Fruit fly (Drosophila melanogaster): ENCODE data around the gene Rheb.
A peak's percentile ranks its signal among the peaks of the same experiment; 100 is the strongest.

Rheb gene

DNA sequence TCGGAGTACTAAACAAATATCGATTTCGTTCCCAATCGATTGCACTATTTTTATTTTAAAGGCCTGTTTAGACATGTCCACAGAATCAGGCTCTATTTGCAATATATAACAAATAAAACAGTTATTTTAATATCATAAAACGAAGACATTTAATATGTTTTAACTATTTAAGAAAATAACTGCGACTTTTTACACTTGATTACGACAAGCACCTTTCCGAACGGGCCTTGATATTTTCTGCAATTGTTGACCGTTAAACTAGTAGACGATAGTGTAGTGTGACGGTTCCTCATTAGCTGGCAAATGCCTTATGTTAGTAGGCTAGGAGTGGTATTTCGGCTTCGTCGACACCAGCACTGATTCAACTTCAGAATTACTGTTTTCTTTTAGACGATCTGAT lies at the start of gene Rheb, which contains the start of gene CG2931 (continued):
- TF ChIP-seq CG34422 (GFP tag; IDR thresholded peaks at IDR 0.05) (peak; percentile 35; the same call in 1 of the 3 replicates), CG14667 (GFP tag; IDR thresholded peaks at IDR 0.05) (peak; percentile 56), ttk (GFP tag; IDR thresholded peaks at IDR 0.05) (0 out of 2 replicates have a peak, but pooled peaks have one; percentile 57), Dll (GFP tag; IDR thresholded peaks at IDR 0.05; ENCODE audit: partially characterized antibody) (peak; percentile 88), HHEX (GFP tag; optimal IDR thresholded peaks at IDR 0.05) (peak; percentile 27), Bteb2 (GFP tag; optimal IDR thresholded peaks at IDR 0.05) (peak; percentile 51), sisA (GFP tag; IDR thresholded peaks at IDR 0.05) (peak; percentile 69), ham (GFP tag; IDR thresholded peaks at IDR 0.05) (no peak), CG1602 (GFP tag; optimal IDR thresholded peaks at IDR 0.05) (peak; percentile 68), CG10209 (GFP tag; optimal IDR thresholded peaks at IDR 0.05) (peak; percentile 51), btn (GFP tag; optimal IDR thresholded peaks at IDR 0.05) (no peak), CG1792 (GFP tag; optimal IDR thresholded peaks at IDR 0.05) (no peak), Taf1 (GFP tag; IDR thresholded peaks at IDR 0.05) (no peak), z (GFP tag; IDR thresholded peaks at IDR 0.05) (no peak), CG2116 (GFP tag; optimal IDR thresholded peaks at IDR 0.05) (peak; percentile 83), vfl (GFP tag; optimal IDR thresholded peaks at IDR 0.05) (peak; percentile 42), org-1 (GFP tag; optimal IDR thresholded peaks at IDR 0.05) (no peak), dm (GFP tag; optimal IDR thresholded peaks at IDR 0.05) (peak; percentile 16), CG5180 (GFP tag; optimal IDR thresholded peaks at IDR 0.05) (no peak), CG4282 (GFP tag; optimal IDR thresholded peaks at IDR 0.05) (no peak), tna (GFP tag; IDR thresholded peaks at IDR 0.05; ENCODE audit: partially characterized antibody) (peak; percentile 64), CG30403 (GFP tag; optimal IDR thresholded peaks at IDR 0.05) (peak; percentile 84), gcm2 (GFP tag; optimal IDR thresholded peaks at IDR 0.05) (peak; percentile 9), NC2α (GFP tag; optimal IDR thresholded peaks at IDR 0.05) (no peak), CG17359 (tag; optimal IDR thresholded peaks at IDR 0.05) (peak; percentile 47), tio (GFP tag; optimal IDR thresholded peaks at IDR 0.05) (no peak), CG17328 (GFP tag; IDR thresholded peaks at IDR 0.05) (peak; percentile 49), eve (GFP tag; optimal IDR thresholded peaks at IDR 0.05) (no peak)

DNA sequence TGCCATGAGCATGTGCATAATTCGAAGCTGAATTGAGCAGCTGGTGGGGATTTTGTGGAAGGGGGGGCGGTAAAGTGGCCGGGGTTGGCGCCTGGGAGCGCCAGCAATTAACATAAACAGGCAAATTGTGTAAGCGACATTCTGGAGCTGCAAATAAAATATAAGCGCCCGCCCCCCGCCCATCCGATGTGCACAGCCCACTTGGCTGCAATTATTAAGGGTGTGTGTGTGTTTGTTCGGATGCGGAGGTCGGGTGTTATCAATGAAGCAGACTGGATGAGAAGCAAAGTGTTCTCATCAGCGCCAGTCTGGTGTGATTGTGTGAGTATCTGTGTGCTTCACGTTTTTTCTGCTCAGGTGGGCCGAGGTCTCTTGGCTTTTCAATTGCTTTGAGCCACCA lies 48.9 kb upstream of the Rheb start:
- TF ChIP-seq CG14441 (GFP tag; IDR thresholded peaks at IDR 0.05) (no peak), CG10959 (GFP tag; IDR thresholded peaks at IDR 0.05) (no peak), gt (GFP tag; IDR thresholded peaks at IDR 0.05) (0 out of 2 replicates have a peak, but pooled peaks have one; percentile 7), chinmo (GFP tag; IDR thresholded peaks at IDR 0.05; ENCODE audit: partially characterized antibody) (0 out of 4 replicates have a peak, but pooled peaks have one; percentile 58), Atf6 (GFP tag; IDR thresholded peaks at IDR 0.05) (no peak), hb (GFP tag; IDR thresholded peaks at IDR 0.05; ENCODE audit: partially characterized antibody) (0 out of 3 replicates have a peak, but pooled peaks have one; percentile 16), crol (GFP tag; IDR thresholded peaks at IDR 0.05) (peak; percentile 21; the same call in 1 of the 2 replicates), CG7372 (GFP tag; IDR thresholded peaks at IDR 0.05) (0 out of 2 replicates have a peak, but pooled peaks have one; percentile 12), Oli (tag; optimal IDR thresholded peaks at IDR 0.05) (no peak), Ets65A (GFP tag) (peak; percentile 27)

DNA sequence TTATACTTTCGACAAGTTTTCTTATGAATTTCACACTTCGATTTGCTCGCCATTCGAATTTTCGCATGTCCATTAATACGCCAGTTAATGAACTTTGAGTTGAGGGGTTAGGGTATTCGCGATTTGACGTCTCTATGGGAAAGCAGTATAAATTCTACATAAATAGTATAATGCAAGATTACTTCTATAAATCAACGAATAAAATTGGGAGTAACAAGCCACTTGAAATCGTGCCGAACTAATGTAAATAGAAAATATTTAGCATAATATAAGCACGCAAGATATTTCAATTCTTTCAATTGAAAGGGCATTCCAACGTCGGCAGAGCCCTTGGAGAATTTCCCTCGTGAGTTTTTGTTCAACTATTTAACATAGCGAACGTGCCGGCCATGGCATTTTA lies 48.2 kb upstream of the Rheb start:
- TF ChIP-seq ind (GFP tag; optimal IDR thresholded peaks at IDR 0.05) (no peak), HLH4C (GFP tag; IDR thresholded peaks at IDR 0.05; ENCODE audit: partially characterized antibody) (no peak), ken (GFP tag; IDR thresholded peaks at IDR 0.05) (no peak), Sox100B (GFP tag; optimal IDR thresholded peaks at IDR 0.05) (no peak), shn (GFP tag; optimal IDR thresholded peaks at IDR 0.05) (no peak), CG43689 (GFP tag; IDR thresholded peaks at IDR 0.05) (no peak), D19A (tag; optimal IDR thresholded peaks at IDR 0.05) (peak; percentile 77), chif (GFP tag; optimal IDR thresholded peaks at IDR 0.05) (no peak), CkIIα-i1 (GFP tag; IDR thresholded peaks at IDR 0.05) (no peak), sens (GFP tag) (peak; percentile 61), phol (tag; optimal IDR thresholded peaks at IDR 0.05) (no peak), CG13123 (GFP tag; optimal IDR thresholded peaks at IDR 0.05) (no peak)
